Worm (Caenorhabditis elegans): ENCODE results near the gene nrx-1.

ce11 chrV:10859048-10859637, 34.3 kb downstream of the nrx-1 start:
- TF ChIP-seq sup-37 (GFP tag; optimal IDR thresholded peaks at IDR 0.05) (no peak), tlp-1 (tag; optimal IDR thresholded peaks at IDR 0.05) (no peak)
